Worm (Caenorhabditis elegans) whole organism, early embryonic: ENCODE data around the gene srh-24.

Source experiments
- B0310.2 ChIP-seq: sonication (generic microtip); optimal IDR thresholded peaks from 2 replicates; lab custom pipeline; 2016; ENCODE audit warnings: mild to moderate bottlenecking, missing genetic modification characterization, missing compliant biosample characterization
- F13C5.2 ChIP-seq: sonication (generic microtip); optimal IDR thresholded peaks from 2 replicates; lab custom pipeline; 2017; ENCODE audit warnings: mild to moderate bottlenecking, missing genetic modification characterization, inconsistent platforms, missing compliant biosample characterization
- aly-1 ChIP-seq: sonication (generic microtip); optimal IDR thresholded peaks from 2 replicates; lab custom pipeline; 2016; ENCODE audit warnings: missing genetic modification characterization, missing compliant biosample characterization
- ama-1 ChIP-seq: fragments of 150-350 bp; optimal IDR thresholded peaks from 2 replicates; lab custom pipeline; 2014
- ceh-13 ChIP-seq: fragments of 200-800 bp; sonication (Bioruptor generic); optimal IDR thresholded peaks from 2 replicates; lab custom pipeline; 2018; ENCODE audit warnings: mild to moderate bottlenecking, missing genetic modification characterization, missing compliant biosample characterization
- ceh-36 ChIP-seq: sonication (generic microtip); optimal IDR thresholded peaks from 2 replicates; lab custom pipeline; 2016; ENCODE audit warnings: missing genetic modification characterization, inconsistent platforms, missing compliant biosample characterization
- ets-7 ChIP-seq: sonication (generic microtip); optimal IDR thresholded peaks from 2 replicates; lab custom pipeline; 2016; ENCODE audit warnings: missing genotype, missing genetic modification characterization, missing compliant biosample characterization
- flt-1 ChIP-seq: fragments of 200-800 bp; sonication (Bioruptor generic); IDR thresholded peaks from 2 replicates; pipeline ENCODE4 v1.3.6; 2022; ENCODE audit warnings: missing genetic modification characterization, missing compliant biosample characterization
- hmbx-1 ChIP-seq: sonication (generic microtip); optimal IDR thresholded peaks from 2 replicates; lab custom pipeline; 2016; ENCODE audit warnings: mild to moderate bottlenecking, missing genetic modification characterization, missing compliant biosample characterization
- hmg-4 ChIP-seq: fragments of 200-800 bp; sonication (Bioruptor generic); optimal IDR thresholded peaks from 2 replicates; lab custom pipeline; 2018; ENCODE audit warnings: mild to moderate bottlenecking, missing genetic modification characterization, missing compliant biosample characterization
- hnd-1 ChIP-seq: sonication (generic microtip); optimal IDR thresholded peaks from 2 replicates; lab custom pipeline; 2016; ENCODE audit warnings: missing genetic modification characterization, missing compliant biosample characterization
- pes-1 ChIP-seq: fragments of 200-800 bp; sonication (Bioruptor generic); IDR thresholded peaks from 2 replicates; pipeline ENCODE4 v1.3.6; 2022; ENCODE audit warnings: missing genetic modification reagents, missing genetic modification characterization, missing compliant biosample characterization
- scrt-1 ChIP-seq: fragments of 200-800 bp; sonication (Bioruptor generic); IDR thresholded peaks from 2 replicates; pipeline ENCODE4 v1.3.6; 2022; ENCODE audit warnings: missing genetic modification characterization, missing compliant biosample characterization
- sea-1 ChIP-seq: fragments of 200-800 bp; sonication (Bioruptor generic); conservative IDR thresholded peaks from 2 replicates; pipeline ENCODE4 v1.3.6; 2022; ENCODE audit warnings: missing genetic modification characterization, missing compliant biosample characterization
- tbx-11 ChIP-seq: fragments of 200-800 bp; sonication (Bioruptor generic); IDR thresholded peaks from 2 replicates; pipeline ENCODE4 v1.3.6; 2022; ENCODE audit warnings: missing genetic modification characterization, missing compliant biosample characterization
- tbx-37 ChIP-seq: fragments of 200-800 bp; sonication (Bioruptor generic); conservative IDR thresholded peaks from 2 replicates; pipeline ENCODE4 v1.3.6; 2022; ENCODE audit warnings: missing genetic modification reagents, missing genetic modification characterization, missing compliant biosample characterization
- tra-4 ChIP-seq: sonication (generic microtip); optimal IDR thresholded peaks from 2 replicates; lab custom pipeline; 2017; ENCODE audit warnings: missing genetic modification characterization, missing compliant biosample characterization

The srh-24 gene

DNA sequence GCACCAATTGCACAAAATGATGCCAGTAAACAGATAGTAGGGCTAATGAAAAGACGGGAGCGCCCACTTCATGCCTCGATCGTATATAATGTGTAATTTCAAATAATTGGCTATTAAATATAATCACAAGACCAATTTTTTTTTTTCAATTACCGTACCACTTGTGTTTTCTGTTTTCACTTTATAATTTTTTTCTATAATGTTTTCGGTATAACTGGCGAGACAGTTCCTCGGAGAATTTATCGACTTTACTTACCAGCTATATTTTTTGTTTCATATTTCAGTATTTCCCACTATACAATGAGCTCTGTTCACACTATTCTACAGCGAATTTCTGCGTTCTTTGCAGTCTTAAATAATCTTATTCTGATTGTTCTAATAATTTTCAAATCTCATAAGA, 44.6 kb downstream of the srh-24 start, which contains the start of gene str-252:
TSS of gene str-252 (plus strand) at position 301 of the 400 bp plus-strand sequence.
- no peak for TF ChIP-seq B0310.2 (tag; lab: Kevin White, UChicago)
- no peak for TF ChIP-seq ceh-13 (GFP tag; lab: Kevin White, UChicago)
- TF ChIP-seq tbx-37 (GFP tag; lab: Robert Waterston, UW): no peak
- no peak for TF ChIP-seq tbx-11 (GFP tag; lab: Robert Waterston, UW)
- no peak for TF ChIP-seq ama-1 (lab: Kevin White, UChicago)
- no peak for TF ChIP-seq hnd-1 (tag; lab: Kevin White, UChicago)
- TF ChIP-seq ceh-36 (tag; lab: Kevin White, UChicago): no peak
- no peak for TF ChIP-seq ets-7 (tag; lab: Kevin White, UChicago)
- TF ChIP-seq flt-1 (GFP tag; lab: Robert Waterston, UW): no peak

DNA sequence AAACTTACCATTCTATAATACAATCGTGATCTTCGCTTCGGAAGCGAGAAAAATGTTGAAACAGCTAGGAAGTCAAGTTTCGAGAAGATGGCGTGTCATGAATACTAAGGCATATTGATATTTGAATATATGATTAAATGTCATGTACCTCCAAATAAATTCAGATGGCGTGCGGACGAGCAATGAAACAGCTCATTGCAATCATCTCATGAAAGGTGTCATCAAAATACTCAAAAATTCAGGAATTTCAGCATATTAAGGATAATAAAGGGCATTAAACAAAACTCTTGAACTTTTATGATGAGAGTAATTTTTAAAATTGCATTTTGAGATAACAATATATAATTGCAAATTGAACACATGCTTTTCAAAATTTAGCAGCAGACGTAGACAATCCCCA, 45.4 kb downstream of the srh-24 start, which contains the start of gene gcy-32:
TSS of gene gcy-32 (minus strand) at position 101 of the 400 bp plus-strand sequence.
- TF ChIP-seq sea-1 (GFP tag; lab: Robert Waterston, UW) (no peak), scrt-1 (GFP tag; lab: Robert Waterston, UW) (no peak), ama-1 (lab: Kevin White, UChicago) (no peak), ceh-36 (tag; lab: Kevin White, UChicago) (no peak), tra-4 (tag; lab: Kevin White, UChicago) (no peak), ets-7 (tag; lab: Kevin White, UChicago) (no peak), aly-1 (no peak), hmbx-1 (tag; lab: Kevin White, UChicago) (no peak), pes-1 (no peak), flt-1 (GFP tag; lab: Robert Waterston, UW) (no peak), ceh-13 (GFP tag; lab: Kevin White, UChicago) (no peak), F13C5.2 (tag; lab: Kevin White, UChicago) (no peak), tbx-37 (GFP tag; lab: Robert Waterston, UW) (no peak), hmg-4 (no peak), B0310.2 (tag; lab: Kevin White, UChicago) (no peak), hnd-1 (tag; lab: Kevin White, UChicago) (no peak)

- TF ChIP-seq ama-1 (lab: Kevin White, UChicago) (no peak), tbx-37 (GFP tag; lab: Robert Waterston, UW) (no peak), aly-1 (no peak), sea-1 (GFP tag; lab: Robert Waterston, UW) (no peak), scrt-1 (GFP tag; lab: Robert Waterston, UW) (no peak), B0310.2 (tag; lab: Kevin White, UChicago) (no peak), ets-7 (tag; lab: Kevin White, UChicago) (no peak), pes-1 (no peak), hmg-4 (no peak), ceh-13 (GFP tag; lab: Kevin White, UChicago) (no peak), hnd-1 (tag; lab: Kevin White, UChicago) (no peak), flt-1 (GFP tag; lab: Robert Waterston, UW) (no peak), ceh-36 (tag; lab: Kevin White, UChicago) (no peak), F13C5.2 (tag; lab: Kevin White, UChicago) (no peak)
Observed at ce11 chrV:13909400-13909799, 51.4 kb downstream of the srh-24 start, which contains the start of gene C06B3.7. Gene C06B3.7 (plus strand): TSS chrV:13909686.

- no peak for TF ChIP-seq B0310.2 (tag; lab: Kevin White, UChicago)
- no peak for TF ChIP-seq hmg-4
- TF ChIP-seq tbx-37 (GFP tag; lab: Robert Waterston, UW): no peak
- TF ChIP-seq aly-1: no peak
- no peak for TF ChIP-seq hmbx-1 (tag; lab: Kevin White, UChicago)
- no peak for TF ChIP-seq F13C5.2 (tag; lab: Kevin White, UChicago)
Observed at ce11 chrV:13908916-13909176, 52.0 kb downstream of the srh-24 start, which contains the start of gene C06B3.6. Gene C06B3.6 (minus strand): TSS chrV:13908967.
